Fruit fly (Drosophila melanogaster) whole organism, prepupa: Measurements from ENCODE around the gene CG9705.

ENCODE experiments used
- Blimp-1 ChIP-seq: fragments of 200-800 bp; sonication (Bioruptor generic); optimal IDR thresholded peaks from 3 replicates; lab custom pipeline; 2017; ENCODE audit warnings: missing biosample characterization, missing genetic modification characterization, mild to moderate bottlenecking, moderate library complexity, missing genetic modification reagents
- CG10631 ChIP-seq: fragments of 200-800 bp; sonication (Bioruptor generic); optimal IDR thresholded peaks from 2 replicates; lab custom pipeline; 2016; ENCODE audit warnings: missing biosample characterization, missing genetic modification characterization
- CG10669 ChIP-seq: fragments of 200-800 bp; sonication (Bioruptor generic); optimal IDR thresholded peaks from 3 replicates; lab custom pipeline; 2018; ENCODE audit warnings: missing biosample characterization, mild to moderate bottlenecking, missing genetic modification characterization, moderate library complexity
- CG11294 ChIP-seq: fragments of 200-800 bp; sonication (Bioruptor generic); IDR thresholded peaks from 2 replicates; pipeline ENCODE4 v1.3.6; 2022; ENCODE audit warnings: missing biosample characterization, missing genetic modification characterization
- CG11762 ChIP-seq: fragments of 200-800 bp; sonication (Bioruptor generic); optimal IDR thresholded peaks from 3 replicates; lab custom pipeline; 2016; ENCODE audit warnings: missing biosample characterization, missing genetic modification characterization; ENCODE audit not compliant: insufficient read depth
- CG11902 ChIP-seq: fragments of 200-800 bp; sonication (Bioruptor generic); optimal IDR thresholded peaks from 3 replicates; lab custom pipeline; 2016; ENCODE audit warnings: missing biosample characterization, missing genetic modification characterization
- CG15336 ChIP-seq: fragments of 200-800 bp; sonication (Bioruptor generic); IDR thresholded peaks from 2 replicates; pipeline ENCODE4 v1.3.6; 2022; ENCODE audit warnings: missing biosample characterization, missing genetic modification characterization
- CG1621 ChIP-seq: fragments of 200-800 bp; sonication (Bioruptor generic); optimal IDR thresholded peaks from 3 replicates; lab custom pipeline; 2018; ENCODE audit warnings: missing biosample characterization, mild to moderate bottlenecking, missing genetic modification characterization
- CG16779 ChIP-seq: fragments of 200-800 bp; sonication (Bioruptor generic); optimal IDR thresholded peaks from 3 replicates; lab custom pipeline; 2017; ENCODE audit warnings: missing biosample characterization, mild to moderate bottlenecking, missing genetic modification characterization
- CG3032 ChIP-seq: fragments of 200-800 bp; optimal IDR thresholded peaks from 2 replicates; lab custom pipeline; 2019; ENCODE audit warnings: missing biosample characterization, mild to moderate bottlenecking, missing genetic modification characterization, moderate library complexity
- CG31627 ChIP-seq: fragments of 200-800 bp; sonication (Bioruptor generic); optimal IDR thresholded peaks from 3 replicates; lab custom pipeline; 2016; ENCODE audit warnings: missing biosample characterization, missing genetic modification characterization
- CG3919 ChIP-seq: fragments of 200-800 bp; sonication (Bioruptor generic); optimal IDR thresholded peaks from 3 replicates; lab custom pipeline; 2016; ENCODE audit warnings: missing biosample characterization, missing genetic modification characterization
- CG4318 ChIP-seq: fragments of 200-800 bp; sonication (Bioruptor generic); optimal IDR thresholded peaks from 3 replicates; lab custom pipeline; 2017; ENCODE audit warnings: missing biosample characterization, mild to moderate bottlenecking, missing genetic modification characterization
- CG6163 ChIP-seq: fragments of 200-800 bp; sonication (Bioruptor generic); IDR thresholded peaks from 3 replicates; pipeline ENCODE4 v1.3.6; 2022; ENCODE audit warnings: missing biosample characterization, missing genetic modification characterization
- CG6276 ChIP-seq: fragments of 200-800 bp; sonication (Bioruptor generic); optimal IDR thresholded peaks from 2 replicates; lab custom pipeline; 2017; ENCODE audit warnings: missing biosample characterization, mild to moderate bottlenecking, missing genetic modification characterization
- CG6792 ChIP-seq: fragments of 200-800 bp; sonication (Bioruptor generic); optimal IDR thresholded peaks from 3 replicates; lab custom pipeline; 2016; ENCODE audit warnings: missing biosample characterization, missing genetic modification characterization
- CG6808 ChIP-seq: fragments of 200-800 bp; sonication (Bioruptor generic); optimal IDR thresholded peaks from 3 replicates; lab custom pipeline; 2017; ENCODE audit warnings: missing biosample characterization, missing genetic modification characterization, mild to moderate bottlenecking, moderate library complexity, missing genetic modification reagents
- CG7368 ChIP-seq: fragments of 200-800 bp; sonication (Bioruptor generic); optimal IDR thresholded peaks from 3 replicates; lab custom pipeline; 2016; ENCODE audit warnings: missing biosample characterization, missing genetic modification characterization
- CG8319 ChIP-seq: fragments of 200-800 bp; sonication (Bioruptor generic); optimal IDR thresholded peaks from 3 replicates; lab custom pipeline; 2016; ENCODE audit warnings: missing biosample characterization, missing genetic modification characterization
- CG8632 ChIP-seq: fragments of 200-800 bp; sonication (Bioruptor generic); optimal IDR thresholded peaks from 3 replicates; lab custom pipeline; 2016; ENCODE audit warnings: missing biosample characterization, missing genetic modification characterization
- CG9139 ChIP-seq: fragments of 200-800 bp; sonication (Bioruptor generic); optimal IDR thresholded peaks from 3 replicates; lab custom pipeline; 2017; ENCODE audit warnings: missing biosample characterization, mild to moderate bottlenecking, missing genetic modification characterization
- Eip75B ChIP-seq: fragments of 200-800 bp; sonication (Bioruptor generic); optimal IDR thresholded peaks from 3 replicates; lab custom pipeline; 2016; ENCODE audit warnings: missing biosample characterization, missing genetic modification characterization
- Eip78C ChIP-seq: fragments of 200-800 bp; sonication (Bioruptor generic); peaks from one replicate; lab custom pipeline; 2016; ENCODE audit warnings: missing biosample characterization, missing genetic modification characterization
- Eip93F ChIP-seq: fragments of 200-800 bp; sonication (Bioruptor generic); optimal IDR thresholded peaks from 2 replicates; lab custom pipeline; 2016; ENCODE audit warnings: missing biosample characterization, mild to moderate bottlenecking, missing genetic modification characterization
- Ets21C ChIP-seq: fragments of 200-800 bp; sonication (Bioruptor generic); optimal IDR thresholded peaks from 3 replicates; lab custom pipeline; 2016; ENCODE audit warnings: missing biosample characterization, missing genetic modification characterization
- Gug ChIP-seq: fragments of 200-800 bp; sonication (Bioruptor generic); IDR thresholded peaks from 2 replicates; pipeline ENCODE4 v1.3.6; 2022; ENCODE audit warnings: missing biosample characterization, missing genetic modification characterization
- Hr38 ChIP-seq: sonication (Bioruptor generic); optimal IDR thresholded peaks from 2 replicates; lab custom pipeline; 2016; ENCODE audit warnings: missing biosample characterization, missing genetic modification characterization
- Hr39 ChIP-seq: fragments of 200-800 bp; sonication (Bioruptor generic); optimal IDR thresholded peaks from 2 replicates; lab custom pipeline; 2016; ENCODE audit warnings: missing biosample characterization, missing genetic modification characterization
- Lpt ChIP-seq: fragments of 200-800 bp; sonication (Bioruptor generic); optimal IDR thresholded peaks from 3 replicates; lab custom pipeline; 2016; ENCODE audit warnings: missing biosample characterization, missing genetic modification characterization
- OdsH ChIP-seq: fragments of 200-800 bp; sonication (Bioruptor generic); optimal IDR thresholded peaks from 3 replicates; lab custom pipeline; 2016; ENCODE audit warnings: missing biosample characterization, missing genetic modification characterization
- Sox102F ChIP-seq: fragments of 200-800 bp; sonication (Bioruptor generic); optimal IDR thresholded peaks from 2 replicates; lab custom pipeline; 2016; ENCODE audit warnings: missing biosample characterization, mild to moderate bottlenecking, missing genetic modification characterization
- Sox14 ChIP-seq: fragments of 200-800 bp; sonication (Bioruptor generic); optimal IDR thresholded peaks from 3 replicates; lab custom pipeline; 2016; ENCODE audit warnings: missing biosample characterization, missing genetic modification characterization
- Sox15 ChIP-seq: fragments of 200-800 bp; sonication (Bioruptor generic); optimal IDR thresholded peaks from 3 replicates; lab custom pipeline; 2016; ENCODE audit warnings: missing biosample characterization, missing genetic modification characterization
- achi ChIP-seq: fragments of 200-800 bp; sonication (Bioruptor generic); optimal IDR thresholded peaks from 3 replicates; lab custom pipeline; 2016; ENCODE audit warnings: missing biosample characterization, missing genetic modification characterization
- dac ChIP-seq: fragments of 200-800 bp; sonication (Bioruptor generic); optimal IDR thresholded peaks from 2 replicates; lab custom pipeline; 2017; ENCODE audit warnings: missing biosample characterization, mild to moderate bottlenecking, missing genetic modification characterization
- dsx ChIP-seq: fragments of 200-800 bp; optimal IDR thresholded peaks from 3 replicates; lab custom pipeline; 2019; ENCODE audit warnings: missing biosample characterization, mild to moderate bottlenecking, missing genetic modification characterization, moderate library complexity; ENCODE audit not compliant: poor library complexity, severe bottlenecking
- esn ChIP-seq: fragments of 200-800 bp; sonication (Bioruptor generic); optimal IDR thresholded peaks from 2 replicates; lab custom pipeline; 2016; ENCODE audit warnings: missing biosample characterization, mild to moderate bottlenecking, missing genetic modification characterization, moderate library complexity
- fd59A ChIP-seq: fragments of 200-800 bp; sonication (Bioruptor generic); optimal IDR thresholded peaks from 2 replicates; lab custom pipeline; 2017; ENCODE audit warnings: missing biosample characterization, mild to moderate bottlenecking, missing genetic modification characterization, missing genetic modification reagents
- fd85E ChIP-seq: fragments of 200-800 bp; sonication (Bioruptor generic); optimal IDR thresholded peaks from 3 replicates; lab custom pipeline; 2016; ENCODE audit warnings: missing biosample characterization, missing genetic modification characterization
- fkh ChIP-seq: fragments of 200-800 bp; sonication (Bioruptor generic); optimal IDR thresholded peaks from 3 replicates; lab custom pipeline; 2017; ENCODE audit warnings: missing biosample characterization, mild to moderate bottlenecking, missing genetic modification characterization, moderate library complexity
- lz ChIP-seq: fragments of 200-800 bp; sonication (Bioruptor generic); optimal IDR thresholded peaks from 3 replicates; lab custom pipeline; 2016; ENCODE audit warnings: missing biosample characterization, missing genetic modification characterization
- pdm3 ChIP-seq: fragments of 200-800 bp; sonication (Bioruptor generic); optimal IDR thresholded peaks from 3 replicates; lab custom pipeline; 2016; ENCODE audit warnings: missing biosample characterization, missing genetic modification characterization
- spab ChIP-seq: fragments of 200-800 bp; sonication (Bioruptor generic); optimal IDR thresholded peaks from 2 replicates; lab custom pipeline; 2017; ENCODE audit warnings: missing biosample characterization, mild to moderate bottlenecking, missing genetic modification characterization, missing genetic modification reagents
- ss ChIP-seq, 2 experiments: fragments of 200-800 bp; sonication (Bioruptor generic); optimal IDR thresholded peaks; 2 replicates in 1 of 2; 3 replicates in 1 of 2; lab custom pipeline; 2017 to 2018; ENCODE audit warnings: mild to moderate bottlenecking in 2 of 2, missing biosample characterization in 2 of 2, missing genetic modification characterization in 2 of 2, moderate library complexity in 1 of 2
- topi ChIP-seq: fragments of 200-800 bp; sonication (Bioruptor generic); optimal IDR thresholded peaks from 3 replicates; lab custom pipeline; 2016; ENCODE audit warnings: missing biosample characterization, missing genetic modification characterization
- vri ChIP-seq: fragments of 200-800 bp; sonication (Bioruptor generic); optimal IDR thresholded peaks from 3 replicates; lab custom pipeline; 2016; ENCODE audit warnings: missing biosample characterization, mild to moderate bottlenecking, missing genetic modification characterization

The CG9705 gene

DNA sequence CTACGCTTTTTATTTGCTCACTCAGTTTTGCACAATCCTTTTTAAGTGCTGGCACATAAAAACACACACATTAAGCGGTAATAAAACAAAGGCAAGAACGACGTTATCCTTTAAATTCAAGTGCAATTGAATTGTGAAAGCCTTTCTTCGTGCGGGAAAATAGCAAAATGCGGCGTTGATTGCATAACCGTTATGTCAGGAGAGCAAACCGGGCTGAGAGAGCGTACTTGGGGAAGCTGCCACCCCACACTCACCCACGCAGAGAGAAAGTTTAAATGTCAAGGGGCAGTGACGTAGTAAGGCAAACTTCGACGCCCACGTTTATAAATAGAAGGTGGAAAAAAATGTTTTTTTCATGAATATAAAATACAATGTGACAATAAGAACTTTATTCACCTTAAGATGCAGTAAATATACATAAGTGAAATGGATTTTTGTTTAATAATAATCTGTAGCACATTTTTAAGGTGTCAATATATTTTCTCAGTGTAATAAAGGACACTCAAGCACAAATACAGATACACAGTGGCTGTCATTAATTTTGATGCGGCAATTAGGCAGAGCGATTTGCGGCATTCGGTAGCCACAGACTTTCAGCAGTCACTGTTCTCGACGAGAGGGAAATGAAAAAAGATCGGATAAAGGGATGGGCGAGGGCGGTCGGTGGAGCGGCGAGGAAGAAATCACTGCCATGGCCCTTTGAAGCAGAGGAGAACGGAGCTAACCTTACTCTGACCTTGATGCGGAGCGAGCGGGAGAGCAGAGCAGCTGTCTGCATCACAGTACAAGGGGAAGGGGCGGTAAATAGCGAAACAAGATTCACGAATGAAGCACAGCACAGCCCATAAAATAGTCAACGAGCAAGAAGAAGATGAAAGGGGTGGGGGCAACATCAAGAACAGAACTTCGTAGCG is 26.2 kb downstream of the CG9705 start (continued):
- no peak for TF ChIP-seq CG11762 (GFP tag; lab: Kevin White, UChicago)
- TF ChIP-seq fd85E (GFP tag; lab: Kevin White, UChicago): no peak
- peak; percentile 61 for TF ChIP-seq CG10669 (GFP tag; lab: Kevin White, UChicago)
- TF ChIP-seq CG15336: 0 out of 2 replicates have a peak, but pooled peaks have one; percentile 20
- peak; percentile 42 for TF ChIP-seq Hr39 (GFP tag; lab: Kevin White, UChicago)
- TF ChIP-seq achi (GFP tag; lab: Kevin White, UChicago): peak; percentile 51
- TF ChIP-seq topi: peak; percentile 56
- TF ChIP-seq lz (GFP tag; lab: Kevin White, UChicago): peak; percentile 42
- TF ChIP-seq OdsH: peak; percentile 53
- peak; percentile 86 for TF ChIP-seq Eip78C (GFP tag; lab: Kevin White, UChicago)
- TF ChIP-seq Sox15 (GFP tag; lab: Kevin White, UChicago): peak; percentile 9
- peak; percentile 29 for TF ChIP-seq spab
- peak; percentile 29 for TF ChIP-seq fd59A (GFP tag; lab: Kevin White, UChicago)
- TF ChIP-seq CG8319 (GFP tag; lab: Kevin White, UChicago): no peak
- no peak for TF ChIP-seq CG4318 (GFP tag; lab: Kevin White, UChicago)
- TF ChIP-seq Sox102F (GFP tag; lab: Kevin White, UChicago): peak; percentile 52

DNA sequence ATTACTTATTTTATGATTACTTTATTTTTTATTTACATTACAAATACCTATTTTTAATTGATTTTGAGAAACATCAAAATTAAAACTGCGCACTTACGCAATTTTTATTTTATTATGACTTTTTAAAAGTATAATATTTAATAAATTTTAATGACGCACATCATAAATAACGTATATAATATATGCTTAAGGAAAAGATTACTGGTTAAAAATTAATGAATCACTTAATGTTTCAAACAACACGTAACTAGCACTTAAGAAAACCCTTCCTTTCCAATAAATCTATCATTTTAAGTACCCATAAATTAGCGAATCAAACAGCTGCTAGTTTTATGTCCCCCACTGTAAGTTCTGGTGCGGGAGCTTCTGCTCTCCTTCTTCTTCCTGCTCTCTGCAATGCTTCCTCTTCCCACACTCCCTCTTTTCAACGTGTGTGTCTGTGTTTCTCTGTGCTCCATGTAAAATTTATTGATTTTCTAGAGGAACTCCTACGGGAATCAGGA is 27.0 kb downstream of the CG9705 start:
- no peak for TF ChIP-seq fd85E (GFP tag; lab: Kevin White, UChicago)
- peak; percentile 36 for TF ChIP-seq CG7368 (GFP tag; lab: Kevin White, UChicago)
- TF ChIP-seq Lpt (GFP tag; lab: Kevin White, UChicago): peak; percentile 70
- peak; percentile 53 for TF ChIP-seq CG1621 (tag; lab: Kevin White, UChicago)
- TF ChIP-seq CG8632: peak; percentile 85
- TF ChIP-seq Ets21C: peak; percentile 37
- peak; percentile 80 for TF ChIP-seq esn (GFP tag; lab: Kevin White, UChicago)
- peak; percentile 37 for TF ChIP-seq Sox14 (GFP tag; lab: Kevin White, UChicago)
- TF ChIP-seq CG3032 (tag; lab: Kevin White, UChicago): peak; percentile 93
- peak; percentile 83 for TF ChIP-seq CG6276 (GFP tag; lab: Kevin White, UChicago)
- TF ChIP-seq CG3919 (GFP tag; lab: Kevin White, UChicago): peak; percentile 80
- 0 out of 2 replicates have a peak, but pooled peaks have one; percentile 22 for TF ChIP-seq Gug (GFP tag; lab: Robert Waterston, UW)
- peak; percentile 57 for TF ChIP-seq CG31627 (GFP tag; lab: Kevin White, UChicago)
- TF ChIP-seq vri (GFP tag; lab: Kevin White, UChicago): peak; percentile 8
- TF ChIP-seq CG10669 (GFP tag; lab: Kevin White, UChicago): peak; percentile 76
- TF ChIP-seq CG9139 (GFP tag; lab: Kevin White, UChicago): peak; percentile 72
- peak; percentile 37 for TF ChIP-seq topi
- TF ChIP-seq dsx (GFP tag; lab: Kevin White, UChicago): peak; percentile 82
- TF ChIP-seq achi (GFP tag; lab: Kevin White, UChicago): peak; percentile 82
- TF ChIP-seq CG11762 (GFP tag; lab: Kevin White, UChicago): peak; percentile 59
- peak; percentile 89 for TF ChIP-seq CG10631
- peak; percentile 95 for TF ChIP-seq CG6808 (GFP tag; lab: Kevin White, UChicago)
- peak; percentile 32 for TF ChIP-seq Blimp-1 (GFP tag; lab: Kevin White, UChicago)
- TF ChIP-seq Eip93F (GFP tag; lab: Kevin White, UChicago): no peak
- no peak for TF ChIP-seq Hr38 (GFP tag; lab: Kevin White, UChicago)
- TF ChIP-seq pdm3 (GFP tag; lab: Kevin White, UChicago): peak; percentile 66
- TF ChIP-seq spab: peak; percentile 93
- TF ChIP-seq CG11902 (GFP tag; lab: Kevin White, UChicago): peak; percentile 60
- peak; percentile 7 for TF ChIP-seq Eip75B (GFP tag; lab: Kevin White, UChicago)
- peak; percentile 46 for TF ChIP-seq Sox102F (GFP tag; lab: Kevin White, UChicago)
- no peak for TF ChIP-seq fkh
- peak; percentile 73 for TF ChIP-seq CG6792 (GFP tag; lab: Kevin White, UChicago)
- TF ChIP-seq CG6163: peak; percentile 66; the same call in 1 of the 3 replicates
- peak; percentile 84 for TF ChIP-seq CG16779
- TF ChIP-seq ss (GFP tag; optimal IDR thresholded peaks at IDR 0.05; lab: Kevin White, UChicago): peak; percentile 84 to 91
- TF ChIP-seq dac (GFP tag; lab: Kevin White, UChicago): peak; percentile 38
- TF ChIP-seq CG11294 (GFP tag; lab: Robert Waterston, UW): peak; percentile 49
